Fruit fly (Drosophila melanogaster) whole organism, prepupa: ENCODE results near the gene MED10.

Experiments
- Blimp-1 ChIP-seq: fragments of 200-800 bp; sonication (Bioruptor generic); optimal IDR thresholded peaks from 3 replicates; lab custom pipeline; 2017; ENCODE audit warnings: missing biosample characterization, missing genetic modification characterization, mild to moderate bottlenecking, moderate library complexity, missing genetic modification reagents
- CG10631 ChIP-seq: fragments of 200-800 bp; sonication (Bioruptor generic); optimal IDR thresholded peaks from 2 replicates; lab custom pipeline; 2016; ENCODE audit warnings: missing biosample characterization, missing genetic modification characterization
- CG10669 ChIP-seq: fragments of 200-800 bp; sonication (Bioruptor generic); optimal IDR thresholded peaks from 3 replicates; lab custom pipeline; 2018; ENCODE audit warnings: missing biosample characterization, mild to moderate bottlenecking, missing genetic modification characterization, moderate library complexity
- CG11762 ChIP-seq: fragments of 200-800 bp; sonication (Bioruptor generic); optimal IDR thresholded peaks from 3 replicates; lab custom pipeline; 2016; ENCODE audit warnings: missing biosample characterization, missing genetic modification characterization; ENCODE audit not compliant: insufficient read depth
- CG11902 ChIP-seq: fragments of 200-800 bp; sonication (Bioruptor generic); optimal IDR thresholded peaks from 3 replicates; lab custom pipeline; 2016; ENCODE audit warnings: missing biosample characterization, missing genetic modification characterization
- CG1621 ChIP-seq: fragments of 200-800 bp; sonication (Bioruptor generic); optimal IDR thresholded peaks from 3 replicates; lab custom pipeline; 2018; ENCODE audit warnings: missing biosample characterization, mild to moderate bottlenecking, missing genetic modification characterization
- CG16779 ChIP-seq: fragments of 200-800 bp; sonication (Bioruptor generic); optimal IDR thresholded peaks from 3 replicates; lab custom pipeline; 2017; ENCODE audit warnings: missing biosample characterization, mild to moderate bottlenecking, missing genetic modification characterization
- CG31627 ChIP-seq: fragments of 200-800 bp; sonication (Bioruptor generic); optimal IDR thresholded peaks from 3 replicates; lab custom pipeline; 2016; ENCODE audit warnings: missing biosample characterization, missing genetic modification characterization
- CG32006 ChIP-seq: fragments of 200-800 bp; sonication (Bioruptor generic); optimal IDR thresholded peaks from 3 replicates; lab custom pipeline; 2017; ENCODE audit warnings: missing biosample characterization, mild to moderate bottlenecking, missing genetic modification characterization
- CG34406 ChIP-seq: fragments of 200-800 bp; sonication (Bioruptor generic); optimal IDR thresholded peaks from 3 replicates; lab custom pipeline; 2016; ENCODE audit warnings: missing biosample characterization, missing genetic modification characterization
- CG3919 ChIP-seq: fragments of 200-800 bp; sonication (Bioruptor generic); optimal IDR thresholded peaks from 3 replicates; lab custom pipeline; 2016; ENCODE audit warnings: missing biosample characterization, missing genetic modification characterization
- CG6163 ChIP-seq: fragments of 200-800 bp; sonication (Bioruptor generic); IDR thresholded peaks from 3 replicates; pipeline ENCODE4 v1.3.6; 2022; ENCODE audit warnings: missing biosample characterization, missing genetic modification characterization
- CG6276 ChIP-seq: fragments of 200-800 bp; sonication (Bioruptor generic); optimal IDR thresholded peaks from 2 replicates; lab custom pipeline; 2017; ENCODE audit warnings: missing biosample characterization, mild to moderate bottlenecking, missing genetic modification characterization
- CG6792 ChIP-seq: fragments of 200-800 bp; sonication (Bioruptor generic); optimal IDR thresholded peaks from 3 replicates; lab custom pipeline; 2016; ENCODE audit warnings: missing biosample characterization, missing genetic modification characterization
- CG6854 ChIP-seq: fragments of 200-800 bp; sonication (Bioruptor generic); optimal IDR thresholded peaks from 2 replicates; lab custom pipeline; 2017; ENCODE audit warnings: missing biosample characterization, mild to moderate bottlenecking, missing genetic modification characterization
- CG7368 ChIP-seq: fragments of 200-800 bp; sonication (Bioruptor generic); optimal IDR thresholded peaks from 3 replicates; lab custom pipeline; 2016; ENCODE audit warnings: missing biosample characterization, missing genetic modification characterization
- CG8119 ChIP-seq: fragments of 200-800 bp; sonication (Bioruptor generic); IDR thresholded peaks from 3 replicates; pipeline ENCODE4 v1.3.6; 2022; ENCODE audit warnings: missing biosample characterization, missing genetic modification characterization
- CG8319 ChIP-seq: fragments of 200-800 bp; sonication (Bioruptor generic); optimal IDR thresholded peaks from 3 replicates; lab custom pipeline; 2016; ENCODE audit warnings: missing biosample characterization, missing genetic modification characterization
- CG9139 ChIP-seq: fragments of 200-800 bp; sonication (Bioruptor generic); optimal IDR thresholded peaks from 3 replicates; lab custom pipeline; 2017; ENCODE audit warnings: missing biosample characterization, mild to moderate bottlenecking, missing genetic modification characterization
- Eip75B ChIP-seq: fragments of 200-800 bp; sonication (Bioruptor generic); optimal IDR thresholded peaks from 3 replicates; lab custom pipeline; 2016; ENCODE audit warnings: missing biosample characterization, missing genetic modification characterization
- Eip78C ChIP-seq: fragments of 200-800 bp; sonication (Bioruptor generic); peaks from one replicate; lab custom pipeline; 2016; ENCODE audit warnings: missing biosample characterization, missing genetic modification characterization
- Gug ChIP-seq: fragments of 200-800 bp; sonication (Bioruptor generic); IDR thresholded peaks from 2 replicates; pipeline ENCODE4 v1.3.6; 2022; ENCODE audit warnings: missing biosample characterization, missing genetic modification characterization
- Hr38 ChIP-seq: sonication (Bioruptor generic); optimal IDR thresholded peaks from 2 replicates; lab custom pipeline; 2016; ENCODE audit warnings: missing biosample characterization, missing genetic modification characterization
- Lpt ChIP-seq: fragments of 200-800 bp; sonication (Bioruptor generic); optimal IDR thresholded peaks from 3 replicates; lab custom pipeline; 2016; ENCODE audit warnings: missing biosample characterization, missing genetic modification characterization
- OdsH ChIP-seq: fragments of 200-800 bp; sonication (Bioruptor generic); optimal IDR thresholded peaks from 3 replicates; lab custom pipeline; 2016; ENCODE audit warnings: missing biosample characterization, missing genetic modification characterization
- Sox102F ChIP-seq: fragments of 200-800 bp; sonication (Bioruptor generic); optimal IDR thresholded peaks from 2 replicates; lab custom pipeline; 2016; ENCODE audit warnings: missing biosample characterization, mild to moderate bottlenecking, missing genetic modification characterization
- achi ChIP-seq: fragments of 200-800 bp; sonication (Bioruptor generic); optimal IDR thresholded peaks from 3 replicates; lab custom pipeline; 2016; ENCODE audit warnings: missing biosample characterization, missing genetic modification characterization
- acj6 ChIP-seq: fragments of 200-800 bp; sonication (Bioruptor generic); optimal IDR thresholded peaks from 3 replicates; lab custom pipeline; 2016; ENCODE audit warnings: missing biosample characterization, missing genetic modification characterization
- dac ChIP-seq: fragments of 200-800 bp; sonication (Bioruptor generic); optimal IDR thresholded peaks from 2 replicates; lab custom pipeline; 2017; ENCODE audit warnings: missing biosample characterization, mild to moderate bottlenecking, missing genetic modification characterization
- dsx ChIP-seq: fragments of 200-800 bp; optimal IDR thresholded peaks from 3 replicates; lab custom pipeline; 2019; ENCODE audit warnings: missing biosample characterization, mild to moderate bottlenecking, missing genetic modification characterization, moderate library complexity; ENCODE audit not compliant: poor library complexity, severe bottlenecking
- esn ChIP-seq: fragments of 200-800 bp; sonication (Bioruptor generic); optimal IDR thresholded peaks from 2 replicates; lab custom pipeline; 2016; ENCODE audit warnings: missing biosample characterization, mild to moderate bottlenecking, missing genetic modification characterization, moderate library complexity
- fd59A ChIP-seq: fragments of 200-800 bp; sonication (Bioruptor generic); optimal IDR thresholded peaks from 2 replicates; lab custom pipeline; 2017; ENCODE audit warnings: missing biosample characterization, mild to moderate bottlenecking, missing genetic modification characterization, missing genetic modification reagents
- fd85E ChIP-seq: fragments of 200-800 bp; sonication (Bioruptor generic); optimal IDR thresholded peaks from 3 replicates; lab custom pipeline; 2016; ENCODE audit warnings: missing biosample characterization, missing genetic modification characterization
- lz ChIP-seq: fragments of 200-800 bp; sonication (Bioruptor generic); optimal IDR thresholded peaks from 3 replicates; lab custom pipeline; 2016; ENCODE audit warnings: missing biosample characterization, missing genetic modification characterization
- net ChIP-seq: fragments of 200-800 bp; sonication (Bioruptor generic); optimal IDR thresholded peaks from 3 replicates; lab custom pipeline; 2016; ENCODE audit warnings: missing biosample characterization, missing genetic modification characterization
- ss ChIP-seq, 2 experiments: fragments of 200-800 bp; sonication (Bioruptor generic); optimal IDR thresholded peaks; 2 replicates in 1 of 2; 3 replicates in 1 of 2; lab custom pipeline; 2017 to 2018; ENCODE audit warnings: mild to moderate bottlenecking in 2 of 2, missing biosample characterization in 2 of 2, missing genetic modification characterization in 2 of 2, moderate library complexity in 1 of 2
- svp ChIP-seq: fragments of 200-800 bp; sonication (Bioruptor generic); peaks from one replicate; lab custom pipeline; 2016; ENCODE audit warnings: missing biosample characterization, missing genetic modification characterization
- vri ChIP-seq: fragments of 200-800 bp; sonication (Bioruptor generic); optimal IDR thresholded peaks from 3 replicates; lab custom pipeline; 2016; ENCODE audit warnings: missing biosample characterization, mild to moderate bottlenecking, missing genetic modification characterization

Gene MED10

DNA sequence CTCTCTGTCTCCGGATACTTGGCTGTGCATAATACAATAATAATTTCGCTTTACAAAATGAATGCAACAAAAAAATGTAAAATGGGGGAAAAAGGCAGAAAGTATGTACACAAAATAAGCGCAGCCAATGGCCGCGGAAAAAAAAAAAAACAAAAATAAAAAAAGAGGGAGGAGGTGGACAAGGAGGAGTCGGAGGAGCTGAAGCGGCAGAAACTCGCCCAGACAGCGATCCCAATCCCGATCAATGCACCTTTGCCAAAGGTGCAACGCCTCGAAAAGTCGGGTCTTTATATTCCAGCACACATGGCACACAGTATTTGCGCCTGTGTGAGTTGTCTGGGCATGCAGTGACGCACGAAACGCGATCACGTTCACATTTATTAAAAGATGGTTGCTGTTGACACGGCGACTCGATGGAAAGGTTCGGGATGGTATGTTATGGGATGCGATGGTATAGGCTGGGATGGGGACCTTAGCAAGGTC lies 36.4 kb upstream of the MED10 start (continued):
- TF ChIP-seq CG32006 (GFP tag; lab: Kevin White, UChicago) (no peak), CG10631 (peak; percentile 9), CG7368 (peak; percentile 29), lz (peak; percentile 26), OdsH (GFP tag; lab: Kevin White, UChicago) (no peak), dac (no peak), acj6 (GFP tag; lab: Kevin White, UChicago) (peak; percentile 7), CG34406 (peak; percentile 31), dsx (no peak), CG1621 (tag; lab: Kevin White, UChicago) (peak; percentile 31), fd85E (GFP tag; lab: Kevin White, UChicago) (peak; percentile 38), CG16779 (tag; lab: Kevin White, UChicago) (peak; percentile 43), Gug (GFP tag; lab: Robert Waterston, UW) (0 out of 2 replicates have a peak, but pooled peaks have one; percentile 16), Sox102F (GFP tag; lab: Kevin White, UChicago) (peak; percentile 74), esn (peak; percentile 60), Lpt (GFP tag; lab: Kevin White, UChicago) (peak; percentile 68), CG8119 (GFP tag; lab: Robert Waterston, UW) (no peak; the same call in 2 of the 3 replicates), CG6792 (GFP tag; lab: Kevin White, UChicago) (peak; percentile 48), CG11762 (GFP tag; lab: Kevin White, UChicago) (no peak), vri (GFP tag; lab: Kevin White, UChicago) (peak; percentile 88), CG3919 (GFP tag; lab: Kevin White, UChicago) (peak; percentile 40), CG8319 (GFP tag; lab: Kevin White, UChicago) (no peak)

DNA sequence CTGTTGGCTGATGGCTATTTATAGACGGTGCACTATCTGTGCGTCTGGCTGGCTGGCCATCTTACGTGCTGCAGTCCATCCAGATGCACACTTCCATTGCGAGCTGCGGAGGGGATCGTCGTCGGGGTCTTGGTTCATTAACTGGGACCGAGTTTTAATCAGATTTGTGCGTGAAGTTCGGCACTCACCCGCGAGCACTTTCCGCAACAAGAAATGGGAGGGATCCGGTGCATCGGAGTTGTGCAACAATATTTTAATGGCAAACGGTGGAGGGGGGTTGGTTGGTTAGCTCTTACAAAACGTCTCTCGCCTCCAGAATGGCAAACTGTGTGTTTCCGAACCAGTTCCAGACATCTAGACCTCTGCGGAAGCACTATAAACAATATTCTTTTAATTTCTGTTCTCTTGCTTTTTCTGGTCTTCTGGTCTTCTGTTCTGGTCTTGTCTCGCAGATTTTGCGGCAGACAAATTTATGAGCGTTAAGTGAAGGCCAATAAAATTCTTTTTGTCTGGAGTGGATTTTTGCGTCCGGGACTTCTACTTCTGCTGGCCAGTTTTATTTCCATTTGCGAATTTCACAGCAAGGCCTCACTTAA lies 35.2 kb upstream of the MED10 start:
- TF ChIP-seq CG8119 (GFP tag; lab: Robert Waterston, UW) (no peak), svp (GFP tag; lab: Kevin White, UChicago) (peak; percentile 73), Hr38 (no peak), net (GFP tag; lab: Kevin White, UChicago) (peak; percentile 23), achi (GFP tag; lab: Kevin White, UChicago) (no peak), CG10669 (GFP tag; lab: Kevin White, UChicago) (peak; percentile 10), CG6854 (peak; percentile 35), Lpt (GFP tag; lab: Kevin White, UChicago) (no peak), dsx (peak; percentile 83), CG10631 (no peak), ss (GFP tag; optimal IDR thresholded peaks at IDR 0.05; lab: Kevin White, UChicago) (peak; percentile 39 to 91), vri (GFP tag; lab: Kevin White, UChicago) (peak; percentile 47), CG9139 (peak; percentile 32), CG6163 (0 out of 3 replicates have a peak, but pooled peaks have one; percentile 41), Eip75B (GFP tag; lab: Kevin White, UChicago) (peak; percentile 14), CG11762 (GFP tag; lab: Kevin White, UChicago) (no peak), CG1621 (tag; lab: Kevin White, UChicago) (peak; percentile 56), Blimp-1 (GFP tag; lab: Kevin White, UChicago) (no peak), CG34406 (no peak), fd59A (GFP tag; lab: Kevin White, UChicago) (no peak), lz (no peak), Eip78C (GFP tag; lab: Kevin White, UChicago) (peak; percentile 76), CG6276 (no peak), CG31627 (GFP tag; lab: Kevin White, UChicago) (no peak), esn (no peak)
- TF ChIP-seq, all 60 proteins: peak for 12

DNA sequence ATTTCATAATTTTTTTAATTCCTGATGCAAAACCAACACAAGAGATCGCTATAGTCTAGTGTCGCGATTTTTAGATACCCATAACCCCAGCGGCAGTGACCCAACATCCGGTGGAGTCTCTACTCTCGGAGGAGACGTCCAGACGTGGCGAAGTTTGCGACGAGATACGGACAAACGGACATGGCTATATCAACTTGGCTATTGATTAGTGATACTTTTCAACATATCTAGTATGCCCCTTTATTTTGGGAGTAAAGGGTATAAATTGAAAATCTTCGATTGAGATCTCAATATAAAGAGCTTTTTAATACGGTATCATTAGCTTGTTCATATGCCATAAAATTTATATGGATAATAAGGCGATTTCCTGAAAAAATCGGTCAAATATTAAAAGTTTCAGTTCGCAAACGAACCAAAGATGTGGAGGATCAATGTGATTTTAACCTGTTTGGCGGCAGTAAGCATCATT lies 34.4 kb upstream of the MED10 start, which contains the start of gene CG33687:
Gene CG33687 (plus strand): TSS at position 419 of the 469 bp plus-strand sequence.
- TF ChIP-seq Eip75B (GFP tag; lab: Kevin White, UChicago): no peak
- no peak for TF ChIP-seq CG1621 (tag; lab: Kevin White, UChicago)
- TF ChIP-seq CG31627 (GFP tag; lab: Kevin White, UChicago): no peak
- TF ChIP-seq svp (GFP tag; lab: Kevin White, UChicago): peak; percentile 56
- no peak for TF ChIP-seq CG11902 (GFP tag; lab: Kevin White, UChicago)
- TF ChIP-seq Eip78C (GFP tag; lab: Kevin White, UChicago): peak; percentile 59
